Worm (Caenorhabditis elegans) whole organism, young adult: ENCODE measurements around the gene C34C12.6.

Experiments
- B0261.1 ChIP-seq: sonication (generic microtip); optimal IDR thresholded peaks from 2 replicates; lab custom pipeline; 2016; ENCODE audit warnings: mild to moderate bottlenecking, missing genetic modification characterization, moderate library complexity, missing compliant biosample characterization
- B0336.3 ChIP-seq: fragments of 200-800 bp; sonication (Bioruptor generic); IDR thresholded peaks from 2 replicates; pipeline ENCODE4 v1.3.6; 2022; ENCODE audit warnings: missing genetic modification characterization, missing compliant biosample characterization
- D2030.7 ChIP-seq: fragments of 200-800 bp; sonication (Bioruptor generic); IDR thresholded peaks from 2 replicates; pipeline ENCODE4 v1.3.6; 2022; ENCODE audit warnings: missing genetic modification reagents, missing genetic modification characterization, missing compliant biosample characterization
- F37B4.10 ChIP-seq: fragments of 200-800 bp; sonication (Bioruptor generic); IDR thresholded peaks from 2 replicates; pipeline ENCODE4 v1.3.6; 2022; ENCODE audit warnings: missing genetic modification characterization, missing compliant biosample characterization
- F49E8.2 ChIP-seq: sonication (generic microtip); optimal IDR thresholded peaks from 3 replicates; lab custom pipeline; 2017; ENCODE audit warnings: missing genetic modification characterization, mild to moderate bottlenecking, missing compliant biosample characterization, antibody characterized with exemption, moderate library complexity; ENCODE audit not compliant: insufficient read depth
- F55B11.4 ChIP-seq: sonication (generic microtip); optimal IDR thresholded peaks from 2 replicates; lab custom pipeline; 2016; ENCODE audit warnings: missing compliant biosample characterization, missing genetic modification characterization, borderline replicate concordance; ENCODE audit not compliant: insufficient read depth
- F57A8.1 ChIP-seq: fragments of 200-800 bp; sonication (Bioruptor generic); optimal IDR thresholded peaks from 2 replicates; lab custom pipeline; 2018; ENCODE audit warnings: mild to moderate bottlenecking, missing genetic modification characterization, moderate library complexity, missing compliant biosample characterization
- T26A5.8 ChIP-seq: sonication (generic microtip); optimal IDR thresholded peaks from 2 replicates; lab custom pipeline; 2016; ENCODE audit warnings: missing genetic modification characterization, missing compliant biosample characterization
- Y53G8AR.9 ChIP-seq: fragments of 200-800 bp; sonication (Bioruptor generic); conservative IDR thresholded peaks from 2 replicates; pipeline ENCODE4 v1.3.6; 2022; ENCODE audit warnings: missing genetic modification reagents, missing genetic modification characterization, missing compliant biosample characterization
- atf-7 ChIP-seq: sonication (generic microtip); optimal IDR thresholded peaks from 2 replicates; lab custom pipeline; 2017; ENCODE audit warnings: mild to moderate bottlenecking, missing genetic modification characterization, missing compliant biosample characterization
- attf-6 ChIP-seq: fragments of 200-800 bp; sonication (Bioruptor generic); IDR thresholded peaks from 2 replicates; pipeline ENCODE4 v1.3.6; 2022; ENCODE audit warnings: missing genetic modification reagents, missing genetic modification characterization, missing compliant biosample characterization
- bed-2 ChIP-seq: fragments of 200-800 bp; sonication (Bioruptor generic); IDR thresholded peaks from 2 replicates; pipeline ENCODE4 v1.3.6; 2022; ENCODE audit warnings: missing genetic modification reagents, missing genetic modification characterization, missing compliant biosample characterization
- cebp-2 ChIP-seq: fragments of 200-800 bp; sonication (Bioruptor generic); IDR thresholded peaks from 2 replicates; pipeline ENCODE4 v1.3.6; 2022; ENCODE audit warnings: missing genetic modification characterization, missing compliant biosample characterization
- ceh-27 ChIP-seq: fragments of 200-800 bp; sonication (Bioruptor generic); optimal IDR thresholded peaks from 2 replicates; lab custom pipeline; 2018; ENCODE audit warnings: mild to moderate bottlenecking, missing genetic modification characterization, moderate library complexity, missing compliant biosample characterization
- ceh-40 ChIP-seq: fragments of 200-800 bp; sonication (Bioruptor generic); IDR thresholded peaks from 2 replicates; pipeline ENCODE4 v1.3.6; 2022; ENCODE audit warnings: missing genetic modification characterization, missing compliant biosample characterization
- ceh-58 ChIP-seq: fragments of 200-800 bp; sonication (Bioruptor generic); IDR thresholded peaks from 2 replicates; pipeline ENCODE4 v1.3.6; 2022; ENCODE audit warnings: missing genetic modification characterization, missing compliant biosample characterization
- ceh-79 ChIP-seq: sonication (generic microtip); optimal IDR thresholded peaks from 2 replicates; lab custom pipeline; 2017; ENCODE audit warnings: mild to moderate bottlenecking, missing genetic modification characterization, missing compliant biosample characterization
- die-1 ChIP-seq: sonication (generic microtip); optimal IDR thresholded peaks from 2 replicates; lab custom pipeline; 2016; ENCODE audit warnings: missing genotype, mild to moderate bottlenecking, missing genetic modification characterization, missing compliant biosample characterization
- dox-1 ChIP-seq: fragments of 200-800 bp; sonication (Bioruptor generic); IDR thresholded peaks from 2 replicates; pipeline ENCODE4 v1.3.6; 2022; ENCODE audit warnings: missing genetic modification reagents, missing genetic modification characterization, missing compliant biosample characterization
- dpl-1 ChIP-seq: fragments of 150-350 bp; optimal IDR thresholded peaks from 2 replicates; lab custom pipeline; 2014; ENCODE audit warnings: missing biosample characterization, missing genetic modification reagents, missing genetic modification characterization
- efl-1 ChIP-seq: fragments of 150-350 bp; optimal IDR thresholded peaks from 2 replicates; lab custom pipeline; 2014; ENCODE audit warnings: missing biosample characterization, missing genetic modification reagents, missing genetic modification characterization
- egrh-3 ChIP-seq: fragments of 200-800 bp; sonication (Bioruptor generic); IDR thresholded peaks from 2 replicates; pipeline ENCODE4 v1.3.6; 2022; ENCODE audit warnings: missing genetic modification reagents, missing genetic modification characterization, missing compliant biosample characterization
- ets-4 ChIP-seq: fragments of 200-800 bp; sonication (Bioruptor generic); optimal IDR thresholded peaks from 2 replicates; lab custom pipeline; 2018; ENCODE audit warnings: mild to moderate bottlenecking, missing genetic modification characterization, missing compliant biosample characterization
- hlh-26 ChIP-seq: fragments of 200-800 bp; sonication (Bioruptor generic); conservative IDR thresholded peaks from 2 replicates; pipeline ENCODE4 v1.3.6; 2022; ENCODE audit warnings: missing genetic modification reagents, missing genetic modification characterization, missing compliant biosample characterization
- let-607 ChIP-seq, 2 experiments: fragments of 200-800 bp in 1 of 2; sonication (Bioruptor generic) in 1 of 2; sonication (generic microtip) in 1 of 2; optimal IDR thresholded peaks; 2 replicates each; lab custom pipeline; 2016 to 2018; ENCODE audit warnings: mild to moderate bottlenecking in 2 of 2, missing compliant biosample characterization in 2 of 2, missing genetic modification characterization in 2 of 2, moderate library complexity in 2 of 2, missing genotype in 1 of 2
- lin-35 ChIP-seq, 3 experiments: fragments of 150-350 bp in 2 of 3; sonication (generic microtip) in 1 of 3; optimal IDR thresholded peaks; 2 replicates each; lab custom pipeline; 2014 to 2018; ENCODE audit warnings: missing biosample characterization in 3 of 3, missing genetic modification characterization in 3 of 3, missing genetic modification reagents in 3 of 3
- madf-10 ChIP-seq: sonication (generic microtip); optimal IDR thresholded peaks from 2 replicates; lab custom pipeline; 2016; ENCODE audit warnings: mild to moderate bottlenecking, missing genetic modification characterization, missing compliant biosample characterization
- madf-8 ChIP-seq: fragments of 200-800 bp; sonication (Bioruptor generic); conservative IDR thresholded peaks from 2 replicates; pipeline ENCODE4 v1.3.6; 2022; ENCODE audit warnings: missing genetic modification reagents, missing genetic modification characterization, missing compliant biosample characterization
- mel-28 ChIP-seq: sonication (generic microtip); optimal IDR thresholded peaks from 2 replicates; lab custom pipeline; 2016; ENCODE audit warnings: borderline replicate concordance, mild to moderate bottlenecking, missing genetic modification characterization, missing compliant biosample characterization
- mes-4 ChIP-seq: sonication (generic microtip); optimal IDR thresholded peaks from 2 replicates; lab custom pipeline; 2016; ENCODE audit warnings: missing genotype, missing genetic modification characterization, missing compliant biosample characterization
- mxl-1 ChIP-seq: sonication (generic microtip); optimal IDR thresholded peaks from 2 replicates; lab custom pipeline; 2016; ENCODE audit warnings: missing genetic modification characterization, missing compliant biosample characterization
- nfyb-1 ChIP-seq: fragments of 200-800 bp; sonication (Bioruptor generic); IDR thresholded peaks from 2 replicates; pipeline ENCODE4 v1.3.6; 2022; ENCODE audit warnings: missing genetic modification reagents, missing genetic modification characterization, missing compliant biosample characterization
- nhr-120 ChIP-seq: fragments of 200-800 bp; sonication (Bioruptor generic); IDR thresholded peaks from 2 replicates; pipeline ENCODE4 v1.3.6; 2022; ENCODE audit warnings: missing genetic modification characterization, missing compliant biosample characterization
- nhr-179 ChIP-seq: sonication (generic microtip); optimal IDR thresholded peaks from 2 replicates; lab custom pipeline; 2016; ENCODE audit warnings: mild to moderate bottlenecking, missing genetic modification characterization, missing compliant biosample characterization
- pbrm-1 ChIP-seq: fragments of 200-800 bp; sonication (Bioruptor generic); IDR thresholded peaks from 2 replicates; pipeline ENCODE4 v1.3.6; 2022; ENCODE audit warnings: missing genetic modification reagents, missing genetic modification characterization, missing compliant biosample characterization
- rcor-1 ChIP-seq: fragments of 200-800 bp; sonication (Bioruptor generic); IDR thresholded peaks from 2 replicates; pipeline ENCODE4 v1.3.6; 2022; ENCODE audit warnings: missing genetic modification reagents, missing genetic modification characterization, missing compliant biosample characterization
- repo-1 ChIP-seq: sonication (generic microtip); optimal IDR thresholded peaks from 2 replicates; lab custom pipeline; 2017; ENCODE audit warnings: mild to moderate bottlenecking, missing genetic modification characterization, missing compliant biosample characterization
- rpc-1 ChIP-seq, 2 experiments: fragments of 150-350 bp in 1 of 2; sonication (generic microtip) in 1 of 2; optimal IDR thresholded peaks; 2 replicates each; lab custom pipeline; 2014 to 2018; ENCODE audit warnings: missing biosample characterization in 1 of 2, missing genetic modification characterization in 1 of 2, missing genetic modification reagents in 1 of 2, missing genotype in 1 of 2
- snpc-3.4 ChIP-seq: sonication (generic microtip); optimal IDR thresholded peaks from 2 replicates; lab custom pipeline; 2017; ENCODE audit warnings: missing genetic modification characterization, mild to moderate bottlenecking, missing compliant biosample characterization, antibody characterized with exemption, moderate library complexity, missing genotype, missing genetic modification reagents
- sptf-2 ChIP-seq: fragments of 200-800 bp; sonication (Bioruptor generic); optimal IDR thresholded peaks from 2 replicates; lab custom pipeline; 2018; ENCODE audit warnings: mild to moderate bottlenecking, missing genetic modification characterization, missing compliant biosample characterization
- tlf-1 ChIP-seq: fragments of 200-800 bp; sonication (Bioruptor generic); optimal IDR thresholded peaks from 2 replicates; lab custom pipeline; 2018; ENCODE audit warnings: mild to moderate bottlenecking, missing genetic modification characterization, missing compliant biosample characterization
- unc-130 ChIP-seq: sonication (generic microtip); optimal IDR thresholded peaks from 2 replicates; lab custom pipeline; 2016; ENCODE audit warnings: missing genetic modification reagents, missing genetic modification characterization, missing compliant biosample characterization
- xnd-1 ChIP-seq: sonication (generic microtip); optimal IDR thresholded peaks from 2 replicates; lab custom pipeline; 2016; ENCODE audit warnings: missing genotype, missing genetic modification reagents, missing genetic modification characterization, missing compliant biosample characterization
- ztf-18 ChIP-seq: sonication (generic microtip); optimal IDR thresholded peaks from 2 replicates; lab custom pipeline; 2016; ENCODE audit warnings: missing genotype, mild to moderate bottlenecking, missing genetic modification characterization, missing compliant biosample characterization
- ztf-25 ChIP-seq: fragments of 200-800 bp; sonication (Bioruptor generic); IDR thresholded peaks from 2 replicates; pipeline ENCODE4 v1.3.6; 2022; ENCODE audit warnings: missing genetic modification reagents, missing genetic modification characterization, missing compliant biosample characterization
- ztf-28 ChIP-seq: fragments of 200-800 bp; sonication (Bioruptor generic); IDR thresholded peaks from 2 replicates; pipeline ENCODE4 v1.3.6; 2022; ENCODE audit warnings: missing genetic modification reagents, missing genetic modification characterization, missing compliant biosample characterization
- ztf-3 ChIP-seq: fragments of 200-800 bp; sonication (Bioruptor generic); optimal IDR thresholded peaks from 2 replicates; lab custom pipeline; 2018; ENCODE audit warnings: mild to moderate bottlenecking, missing genetic modification characterization, missing compliant biosample characterization
- ztf-6 ChIP-seq: fragments of 200-800 bp; sonication (Bioruptor generic); IDR thresholded peaks from 2 replicates; pipeline ENCODE4 v1.3.6; 2022; ENCODE audit warnings: missing genetic modification reagents, missing genetic modification characterization, missing compliant biosample characterization

C34C12.6 gene

ce11 chrIII:3502215-3502838 lies 19.9 kb downstream of the C34C12.6 start, which contains the start of gene M01F1.8:
Gene M01F1.8, minus strand, starts transcription at chrIII:3502549.
- TF ChIP-seq ztf-28 (GFP tag; lab: Robert Waterston, UW) (no peak), rpc-1 (optimal IDR thresholded peaks at IDR 0.05; lab: Kevin White, UChicago) (no peak), rpc-1 (tag; optimal IDR thresholded peaks at IDR 0.05; lab: Kevin White, UChicago) (no peak), madf-10 (tag; lab: Kevin White, UChicago) (no peak), ztf-18 (tag; lab: Kevin White, UChicago) (peak; percentile 19), rcor-1 (GFP tag; lab: Robert Waterston, UW) (no peak; the same call in 1 of the 2 replicates), mxl-1 (tag; lab: Kevin White, UChicago) (no peak), madf-8 (no peak), tlf-1 (peak; percentile 2), F49E8.2 (tag; lab: Kevin White, UChicago) (no peak), atf-7 (tag; lab: Kevin White, UChicago) (no peak), nfyb-1 (GFP tag; lab: Robert Waterston, UW) (no peak), D2030.7 (GFP tag; lab: Robert Waterston, UW) (no peak), bed-2 (GFP tag; lab: Robert Waterston, UW) (no peak), F55B11.4 (no peak), dpl-1 (GFP tag; lab: Kevin White, UChicago) (no peak), cebp-2 (no peak), T26A5.8 (peak; percentile 25), let-607 (tag; optimal IDR thresholded peaks at IDR 0.05; lab: Kevin White, UChicago) (no peak), snpc-3.4 (tag; lab: Kevin White, UChicago) (no peak), Y53G8AR.9 (GFP tag; lab: Robert Waterston, UW) (0 out of 2 replicates have a peak, but pooled peaks have one; percentile 16), nhr-179 (tag; lab: Kevin White, UChicago) (no peak), xnd-1 (tag; lab: Kevin White, UChicago) (no peak), egrh-3 (GFP tag; lab: Robert Waterston, UW) (no peak), lin-35 (GFP tag; optimal IDR thresholded peaks at IDR 0.05; lab: Kevin White, UChicago) (peak in 1 of 3 experiments; percentile 40), mes-4 (tag; lab: Kevin White, UChicago) (no peak), attf-6 (no peak), unc-130 (GFP tag; lab: Kevin White, UChicago) (peak; percentile 61), sptf-2 (GFP tag; lab: Kevin White, UChicago) (no peak), ztf-6 (GFP tag; lab: Robert Waterston, UW) (no peak), efl-1 (no peak), F37B4.10 (no peak), ets-4 (no peak), hlh-26 (no peak), nhr-120 (GFP tag; lab: Robert Waterston, UW) (no peak), ceh-40 (no peak), F57A8.1 (no peak), mel-28 (no peak), B0336.3 (GFP tag; lab: Robert Waterston, UW) (peak; percentile 20; the same call in 1 of the 2 replicates), ceh-58 (GFP tag; lab: Robert Waterston, UW) (no peak), ceh-27 (GFP tag; lab: Kevin White, UChicago) (no peak), repo-1 (tag; lab: Kevin White, UChicago) (no peak), die-1 (tag; lab: Kevin White, UChicago) (no peak), pbrm-1 (GFP tag; lab: Robert Waterston, UW) (no peak), ztf-3 (no peak), dox-1 (no peak), ztf-25 (GFP tag; lab: Robert Waterston, UW) (no peak), B0261.1 (tag; lab: Kevin White, UChicago) (no peak), ceh-79 (tag; lab: Kevin White, UChicago) (no peak)
